Worm (Caenorhabditis elegans) whole organism, L4 larva: Measurements from ENCODE around the gene B0244.5.
A peak's percentile ranks its signal among the peaks of the same experiment; 100 is the strongest.

Source experiments
- F37D6.2 ChIP-seq: sonication (generic microtip); optimal IDR thresholded peaks from 2 replicates; lab custom pipeline; 2016; ENCODE audit warnings: mild to moderate bottlenecking, missing genetic modification characterization, missing compliant biosample characterization
- F44E2.7 ChIP-seq: fragments of 200-800 bp; sonication (Bioruptor generic); IDR thresholded peaks from 2 replicates; pipeline ENCODE4 v2.1.2; 2022; ENCODE audit warnings: missing genetic modification characterization, missing compliant biosample characterization
- T26A8.4 ChIP-seq: fragments of 200-800 bp; sonication (Bioruptor generic); IDR thresholded peaks from 2 replicates; pipeline ENCODE4 v1.3.6; 2022; ENCODE audit warnings: missing genetic modification characterization, missing compliant biosample characterization
- ZK337.2 ChIP-seq: fragments of 200-800 bp; sonication (Bioruptor generic); IDR thresholded peaks from 2 replicates; pipeline ENCODE4 v1.3.6; 2022; ENCODE audit warnings: missing genetic modification reagents, missing genetic modification characterization, missing compliant biosample characterization
- ZK546.5 ChIP-seq, 2 experiments: sonication (generic microtip); optimal IDR thresholded peaks; 2 replicates each; lab custom pipeline; 2017; ENCODE audit warnings: missing biosample characterization in 2 of 2, missing genetic modification characterization in 2 of 2
- aha-1 ChIP-seq: fragments of 150-350 bp; peaks from one replicate; lab custom pipeline; 2014; ENCODE audit warnings: missing biosample characterization, missing genetic modification characterization
- aly-2 ChIP-seq: sonication (generic microtip); optimal IDR thresholded peaks from 2 replicates; lab custom pipeline; 2018; ENCODE audit warnings: missing biosample characterization, missing genetic modification characterization
- ama-1 ChIP-seq: fragments of 150-350 bp; optimal IDR thresholded peaks from 2 replicates; lab custom pipeline; 2014; ENCODE audit warnings: inconsistent platforms, mixed read lengths
- arid-1 ChIP-seq: fragments of 200-800 bp; sonication (Bioruptor generic); conservative IDR thresholded peaks from 2 replicates; pipeline ENCODE4 v1.3.6; 2022; ENCODE audit warnings: missing genetic modification reagents, missing genetic modification characterization, missing compliant biosample characterization
- attf-4 ChIP-seq: sonication (generic microtip); optimal IDR thresholded peaks from 3 replicates; lab custom pipeline; 2017; ENCODE audit warnings: missing biosample characterization, missing genetic modification characterization
- ceh-20 ChIP-seq: fragments of 200-800 bp; sonication (Bioruptor generic); IDR thresholded peaks from 2 replicates; pipeline ENCODE4 v1.3.6; 2022; ENCODE audit warnings: missing genetic modification reagents, missing genetic modification characterization, missing compliant biosample characterization
- ceh-28 ChIP-seq: fragments of 150-350 bp; optimal IDR thresholded peaks from 2 replicates; lab custom pipeline; 2014; ENCODE audit warnings: missing biosample characterization, missing genetic modification reagents, missing genetic modification characterization
- ceh-32 ChIP-seq: sonication (generic microtip); optimal IDR thresholded peaks from 2 replicates; lab custom pipeline; 2016; ENCODE audit warnings: mild to moderate bottlenecking, missing genetic modification characterization, missing compliant biosample characterization; ENCODE audit not compliant: poor library complexity
- ceh-62 ChIP-seq: sonication (generic microtip); optimal IDR thresholded peaks from 2 replicates; lab custom pipeline; 2017; ENCODE audit warnings: missing biosample characterization, missing genetic modification characterization
- cey-2 ChIP-seq: sonication (generic microtip); optimal IDR thresholded peaks from 3 replicates; lab custom pipeline; 2017; ENCODE audit warnings: missing genetic modification characterization, mild to moderate bottlenecking, missing compliant biosample characterization, antibody characterized with exemption, borderline replicate concordance; ENCODE audit not compliant: insufficient read depth
- daf-12 ChIP-seq: fragments of 150-350 bp; optimal IDR thresholded peaks from 2 replicates; lab custom pipeline; 2014; ENCODE audit warnings: missing biosample characterization, missing genetic modification reagents, missing genetic modification characterization
- daf-19 ChIP-seq: fragments of 200-800 bp; sonication (Bioruptor generic); conservative IDR thresholded peaks from 2 replicates; pipeline ENCODE4 v1.3.6; 2022; ENCODE audit warnings: missing genetic modification characterization, missing compliant biosample characterization
- dmd-6 ChIP-seq: fragments of 200-800 bp; sonication (Bioruptor generic); IDR thresholded peaks from 2 replicates; pipeline ENCODE4 v1.3.6; 2022; ENCODE audit warnings: missing genetic modification reagents, missing genetic modification characterization, missing compliant biosample characterization
- dve-1 ChIP-seq: sonication (generic microtip); optimal IDR thresholded peaks from 2 replicates; lab custom pipeline; 2017; ENCODE audit warnings: antibody characterized with exemption, mild to moderate bottlenecking, missing genetic modification characterization, missing compliant biosample characterization; ENCODE audit not compliant: insufficient read depth
- egl-43 ChIP-seq: fragments of 200-800 bp; sonication (Bioruptor generic); IDR thresholded peaks from 2 replicates; pipeline ENCODE4 v1.3.6; 2022; ENCODE audit warnings: missing genetic modification reagents, missing genetic modification characterization, missing compliant biosample characterization
- fkh-10 ChIP-seq: fragments of 150-350 bp; optimal IDR thresholded peaks from 2 replicates; lab custom pipeline; 2014; ENCODE audit warnings: missing biosample characterization, missing genetic modification reagents, missing genetic modification characterization
- hmg-1.1 ChIP-seq: fragments of 200-800 bp; sonication (Bioruptor generic); IDR thresholded peaks from 2 replicates; pipeline ENCODE4 v1.3.6; 2022; ENCODE audit warnings: missing genetic modification reagents, missing genetic modification characterization, missing compliant biosample characterization
- jun-1 ChIP-seq: fragments of 150-350 bp; optimal IDR thresholded peaks from 2 replicates; lab custom pipeline; 2014; ENCODE audit warnings: missing biosample characterization, missing genetic modification reagents, missing genetic modification characterization
- lim-7 ChIP-seq: fragments of 200-800 bp; sonication (Bioruptor generic); IDR thresholded peaks from 2 replicates; pipeline ENCODE4 v1.3.6; 2022; ENCODE audit warnings: missing genetic modification characterization, missing compliant biosample characterization
- lin-13 ChIP-seq: fragments of 150-350 bp; optimal IDR thresholded peaks from 2 replicates; lab custom pipeline; 2014; ENCODE audit warnings: missing biosample characterization, missing genetic modification reagents, missing genetic modification characterization
- lin-29 ChIP-seq: fragments of 200-800 bp; sonication (Bioruptor generic); IDR thresholded peaks from 2 replicates; pipeline ENCODE4 v1.3.6; 2022; ENCODE audit warnings: missing genetic modification reagents, missing genetic modification characterization, missing compliant biosample characterization
- lin-38 ChIP-seq: fragments of 200-800 bp; sonication (Bioruptor generic); IDR thresholded peaks from 2 replicates; pipeline ENCODE4 v1.3.6; 2022; ENCODE audit warnings: missing genetic modification reagents, missing genetic modification characterization, missing compliant biosample characterization
- lin-39 ChIP-seq: fragments of 150-350 bp; optimal IDR thresholded peaks from 2 replicates; lab custom pipeline; 2014; ENCODE audit warnings: missing biosample characterization, missing genetic modification reagents, missing genetic modification characterization
- lsy-2 ChIP-seq, 2 experiments: fragments of 150-350 bp in 1 of 2; sonication (generic microtip) in 1 of 2; optimal IDR thresholded peaks; 2 replicates each; lab custom pipeline; 2014 to 2017; ENCODE audit warnings: missing biosample characterization in 2 of 2, missing genetic modification characterization in 2 of 2
- mdl-1 ChIP-seq, 2 experiments: fragments of 150-350 bp in 1 of 2; sonication (generic microtip) in 1 of 2; optimal IDR thresholded peaks; 2 replicates each; lab custom pipeline; 2014 to 2017; ENCODE audit warnings: missing biosample characterization in 2 of 2, missing genetic modification characterization in 2 of 2
- mdt-29 ChIP-seq: fragments of 200-800 bp; sonication (Bioruptor generic); IDR thresholded peaks from 2 replicates; pipeline ENCODE4 v1.3.6; 2022; ENCODE audit warnings: missing genetic modification reagents, missing genetic modification characterization, missing compliant biosample characterization
- mxl-2 ChIP-seq: fragments of 200-800 bp; sonication (Bioruptor generic); conservative IDR thresholded peaks from 2 replicates; pipeline ENCODE4 v1.3.6; 2022; ENCODE audit warnings: missing genetic modification reagents, missing genetic modification characterization, missing compliant biosample characterization
- mxl-3 ChIP-seq: fragments of 200-800 bp; sonication (Bioruptor generic); optimal IDR thresholded peaks from 2 replicates; lab custom pipeline; 2018; ENCODE audit warnings: mild to moderate bottlenecking, missing genetic modification characterization, missing compliant biosample characterization
- nhr-10 ChIP-seq: fragments of 150-350 bp; optimal IDR thresholded peaks from 2 replicates; lab custom pipeline; 2014; ENCODE audit warnings: missing biosample characterization, missing genetic modification characterization
- nhr-102 ChIP-seq: sonication (generic microtip); optimal IDR thresholded peaks from 2 replicates; lab custom pipeline; 2016; ENCODE audit warnings: mild to moderate bottlenecking, missing genetic modification characterization, moderate library complexity, missing compliant biosample characterization
- nhr-25 ChIP-seq: sonication (generic microtip); optimal IDR thresholded peaks from 2 replicates; lab custom pipeline; 2017; ENCODE audit warnings: missing genetic modification characterization, mild to moderate bottlenecking, missing compliant biosample characterization, antibody characterized with exemption, moderate library complexity, borderline replicate concordance; ENCODE audit not compliant: insufficient read depth
- nhr-28 ChIP-seq: fragments of 150-350 bp; optimal IDR thresholded peaks from 2 replicates; lab custom pipeline; 2014; ENCODE audit warnings: missing biosample characterization, missing genetic modification characterization
- nhr-41 ChIP-seq: fragments of 200-800 bp; sonication (Bioruptor generic); IDR thresholded peaks from 2 replicates; pipeline ENCODE4 v1.3.6; 2022; ENCODE audit warnings: missing genetic modification reagents, missing genetic modification characterization, missing compliant biosample characterization
- pha-4 ChIP-seq, 2 experiments: fragments of 150-350 bp in 1 of 2; fragments of 200-800 bp in 1 of 2; sonication (Bioruptor generic) in 1 of 2; IDR thresholded peaks in 1 of 2; optimal IDR thresholded peaks in 1 of 2; 2 replicates each; pipeline versions ENCODE4 v1.3.6 to Lab custom; 2014 to 2022; ENCODE audit warnings: missing genetic modification characterization in 2 of 2, missing genetic modification reagents in 2 of 2, missing biosample characterization in 1 of 2, missing compliant biosample characterization in 1 of 2
- php-3 ChIP-seq: fragments of 200-800 bp; sonication (Bioruptor generic); IDR thresholded peaks from 2 replicates; pipeline ENCODE4 v1.3.6; 2022; ENCODE audit warnings: missing genetic modification reagents, missing genetic modification characterization, missing compliant biosample characterization
- sdz-12 ChIP-seq: fragments of 200-800 bp; sonication (Bioruptor generic); optimal IDR thresholded peaks from 2 replicates; lab custom pipeline; 2018; ENCODE audit warnings: mild to moderate bottlenecking, missing genetic modification characterization, missing compliant biosample characterization
- snpc-1.2 ChIP-seq: fragments of 200-800 bp; sonication (Bioruptor generic); IDR thresholded peaks from 2 replicates; pipeline ENCODE4 v1.3.6; 2022; ENCODE audit warnings: missing genetic modification reagents, missing genetic modification characterization, missing compliant biosample characterization
- unc-130 ChIP-seq: sonication (generic microtip); optimal IDR thresholded peaks from 2 replicates; lab custom pipeline; 2016; ENCODE audit warnings: missing genetic modification reagents, missing genetic modification characterization, missing compliant biosample characterization
- vab-7 ChIP-seq: fragments of 200-800 bp; sonication (Bioruptor generic); IDR thresholded peaks from 2 replicates; pipeline ENCODE4 v1.3.6; 2022; ENCODE audit warnings: missing genetic modification reagents, missing genetic modification characterization, missing compliant biosample characterization
- zfp-2 ChIP-seq: sonication (generic microtip); optimal IDR thresholded peaks from 2 replicates; lab custom pipeline; 2016; ENCODE audit warnings: mild to moderate bottlenecking, missing genetic modification characterization, missing compliant biosample characterization

B0244.5 gene

ce11 chrIII:5744579-5744978 lies at the start of gene B0244.5:
TSS of gene B0244.5 (plus strand) at chrIII:5744879.
- no peak for TF ChIP-seq cey-2 (tag; lab: Kevin White, UChicago)
- TF ChIP-seq nhr-25 (tag; lab: Kevin White, UChicago), result no peak
- no peak for TF ChIP-seq daf-12 (tag; lab: Kevin White, UChicago)
- TF ChIP-seq mdt-29, result no peak
- no peak for TF ChIP-seq ama-1 (lab: Kevin White, UChicago)
- no peak for TF ChIP-seq jun-1 (tag; lab: Kevin White, UChicago)
- TF ChIP-seq nhr-10 (tag; lab: Kevin White, UChicago), result no peak
- TF ChIP-seq lin-29 (GFP tag; lab: Robert Waterston, UW), result no peak
- no peak for TF ChIP-seq snpc-1.2 (GFP tag; lab: Robert Waterston, UW)

ce11 chrIII:5697266-5697665 lies 47.4 kb upstream of the B0244.5 start, which contains the start of gene B0336.7:
TSS of gene B0336.7 (minus strand) at chrIII:5697366.
- TF ChIP-seq dmd-6 (no peak), aha-1 (tag; lab: Kevin White, UChicago) (peak; percentile 27)

- TF ChIP-seq ZK337.2 (GFP tag; lab: Robert Waterston, UW) (no peak), unc-130 (GFP tag; lab: Kevin White, UChicago) (no peak), F44E2.7 (GFP tag; lab: Robert Waterston, UW) (no peak), nhr-102 (tag; lab: Kevin White, UChicago) (no peak), mxl-3 (GFP tag; lab: Kevin White, UChicago) (no peak), php-3 (GFP tag; lab: Robert Waterston, UW) (no peak), vab-7 (GFP tag; lab: Robert Waterston, UW) (no peak), daf-12 (tag; lab: Kevin White, UChicago) (no peak), mxl-2 (GFP tag; lab: Robert Waterston, UW) (no peak), F37D6.2 (tag; lab: Kevin White, UChicago) (no peak), ZK546.5 (tag; optimal IDR thresholded peaks at IDR 0.05; lab: Kevin White, UChicago) (no peak), nhr-41 (GFP tag; lab: Robert Waterston, UW) (no peak), nhr-25 (tag; lab: Kevin White, UChicago) (no peak), ceh-62 (tag; lab: Kevin White, UChicago) (no peak), aly-2 (tag; lab: Kevin White, UChicago) (no peak), lin-38 (GFP tag; lab: Robert Waterston, UW) (peak; percentile 39; the same call in 1 of the 2 replicates), sdz-12 (no peak), daf-19 (GFP tag; lab: Robert Waterston, UW) (no peak), arid-1 (GFP tag; lab: Robert Waterston, UW) (no peak), lin-13 (peak; percentile 17), ceh-28 (tag; lab: Kevin White, UChicago) (no peak), lsy-2 (tag; optimal IDR thresholded peaks at IDR 0.05; lab: Kevin White, UChicago) (peak in 1 of 2 experiments; percentile 64), hmg-1.1 (GFP tag; lab: Robert Waterston, UW) (no peak), nhr-28 (tag; lab: Kevin White, UChicago) (peak; percentile 51), lim-7 (GFP tag; lab: Robert Waterston, UW) (no peak), mdl-1 (tag; optimal IDR thresholded peaks at IDR 0.05; lab: Kevin White, UChicago) (no peak), fkh-10 (GFP tag; lab: Kevin White, UChicago) (no peak), attf-4 (tag; lab: Kevin White, UChicago) (no peak), ceh-20 (GFP tag; lab: Robert Waterston, UW) (no peak), ceh-32 (tag; lab: Kevin White, UChicago) (no peak), pha-4 (GFP tag; IDR thresholded peaks at IDR 0.05; lab: Robert Waterston, UW) (no peak), pha-4 (tag; optimal IDR thresholded peaks at IDR 0.05; lab: Kevin White, UChicago) (no peak), T26A8.4 (GFP tag; lab: Robert Waterston, UW) (no peak), lin-39 (tag; lab: Kevin White, UChicago) (no peak), dve-1 (peak; percentile 1), zfp-2 (no peak), egl-43 (GFP tag; lab: Robert Waterston, UW) (no peak), lin-29 (GFP tag; lab: Robert Waterston, UW) (no peak)
These were observed 46.5 kb upstream of the B0244.5 start, which contains the start of the genes lgg-3 and rgs-5 for ce11 chrIII:5697963-5698730. TSS of gene lgg-3 (minus strand) at chrIII:5698013. TSS of gene rgs-5 (plus strand) at chrIII:5698555.
